Worm (Caenorhabditis elegans) whole organism, L3 larva: Measurements from ENCODE around the gene F36H9.5.

Experiments
- R02D3.7 ChIP-seq: fragments of 150-350 bp; optimal IDR thresholded peaks from 2 replicates; lab custom pipeline; 2014; ENCODE audit warnings: missing biosample characterization, missing genetic modification characterization
- ZK546.5 ChIP-seq: sonication (generic microtip); optimal IDR thresholded peaks from 2 replicates; lab custom pipeline; 2017; ENCODE audit warnings: missing biosample characterization, missing genetic modification characterization
- aly-2 ChIP-seq: fragments of 150-350 bp; optimal IDR thresholded peaks from 2 replicates; lab custom pipeline; 2014; ENCODE audit warnings: missing biosample characterization, missing genetic modification characterization
- ceh-16 ChIP-seq: sonication (generic microtip); optimal IDR thresholded peaks from 2 replicates; lab custom pipeline; 2017; ENCODE audit warnings: missing biosample characterization, missing genetic modification characterization
- ceh-28 ChIP-seq: fragments of 150-350 bp; optimal IDR thresholded peaks from 2 replicates; lab custom pipeline; 2014; ENCODE audit warnings: missing biosample characterization, missing genetic modification reagents, missing genetic modification characterization
- ceh-82 ChIP-seq: fragments of 150-350 bp; optimal IDR thresholded peaks from 2 replicates; lab custom pipeline; 2014; ENCODE audit warnings: missing biosample characterization, missing genetic modification characterization
- ceh-9 ChIP-seq: sonication (generic microtip); optimal IDR thresholded peaks from 2 replicates; lab custom pipeline; 2018; ENCODE audit warnings: missing biosample characterization, missing genetic modification characterization
- daf-12 ChIP-seq: fragments of 150-350 bp; optimal IDR thresholded peaks from 2 replicates; lab custom pipeline; 2014; ENCODE audit warnings: missing biosample characterization, missing genetic modification reagents, missing genetic modification characterization
- egl-27 ChIP-seq: sonication (generic microtip); optimal IDR thresholded peaks from 4 replicates; lab custom pipeline; 2017; ENCODE audit warnings: missing biosample characterization, missing genetic modification reagents, missing genetic modification characterization
- egl-5 ChIP-seq: fragments of 150-350 bp; optimal IDR thresholded peaks from 2 replicates; lab custom pipeline; 2017; ENCODE audit warnings: missing biosample characterization, missing genetic modification reagents, missing genetic modification characterization, inconsistent platforms
- elt-2 ChIP-seq: sonication (generic microtip); optimal IDR thresholded peaks from 2 replicates; lab custom pipeline; 2016; ENCODE audit warnings: missing genetic modification reagents, mild to moderate bottlenecking, missing genetic modification characterization, missing compliant biosample characterization
- elt-3 ChIP-seq, 3 experiments: fragments of 150-350 bp in 1 of 3; sonication (generic microtip) in 2 of 3; optimal IDR thresholded peaks; 2 replicates in 2 of 3; 4 replicates in 1 of 3; lab custom pipeline; 2014 to 2017; ENCODE audit warnings: missing biosample characterization in 3 of 3, missing genetic modification characterization in 3 of 3
- fkh-10 ChIP-seq: sonication (generic microtip); optimal IDR thresholded peaks from 2 replicates; lab custom pipeline; 2017; ENCODE audit warnings: missing biosample characterization, missing genetic modification reagents, missing genetic modification characterization
- fkh-2 ChIP-seq: fragments of 150-350 bp; optimal IDR thresholded peaks from 2 replicates; lab custom pipeline; 2014; ENCODE audit warnings: missing biosample characterization, missing genetic modification reagents, missing genetic modification characterization
- fos-1 ChIP-seq: fragments of 150-350 bp; optimal IDR thresholded peaks from 2 replicates; lab custom pipeline; 2014; ENCODE audit warnings: missing biosample characterization, missing genetic modification characterization
- hmg-11 ChIP-seq: sonication (generic microtip); optimal IDR thresholded peaks from 2 replicates; lab custom pipeline; 2016; ENCODE audit warnings: missing genetic modification characterization, missing compliant biosample characterization
- lin-15B ChIP-seq: fragments of 150-350 bp; optimal IDR thresholded peaks from 2 replicates; lab custom pipeline; 2014; ENCODE audit warnings: missing biosample characterization, missing genetic modification characterization
- lin-39 ChIP-seq: fragments of 150-350 bp; optimal IDR thresholded peaks from 2 replicates; lab custom pipeline; 2018; ENCODE audit warnings: missing biosample characterization, missing genetic modification reagents, missing genetic modification characterization
- lsy-12 ChIP-seq: sonication (generic microtip); optimal IDR thresholded peaks from 2 replicates; lab custom pipeline; 2016; ENCODE audit warnings: mild to moderate bottlenecking, missing genetic modification characterization, missing compliant biosample characterization
- mdl-1 ChIP-seq: fragments of 150-350 bp; optimal IDR thresholded peaks from 2 replicates; lab custom pipeline; 2014; ENCODE audit warnings: missing biosample characterization, missing genetic modification characterization
- nfya-1 ChIP-seq: sonication (generic microtip); optimal IDR thresholded peaks from 2 replicates; lab custom pipeline; 2017; ENCODE audit warnings: missing genetic modification characterization, mild to moderate bottlenecking, missing compliant biosample characterization, antibody characterized with exemption, moderate library complexity; ENCODE audit not compliant: insufficient read depth
- nhr-11 ChIP-seq: fragments of 150-350 bp; optimal IDR thresholded peaks from 2 replicates; lab custom pipeline; 2014; ENCODE audit warnings: missing biosample characterization, missing genetic modification characterization
- nhr-25 ChIP-seq: sonication (generic microtip); optimal IDR thresholded peaks from 2 replicates; lab custom pipeline; 2017; ENCODE audit warnings: missing biosample characterization, missing genetic modification characterization
- nhr-28 ChIP-seq: fragments of 150-350 bp; optimal IDR thresholded peaks from 2 replicates; lab custom pipeline; 2014; ENCODE audit warnings: missing biosample characterization, missing genetic modification characterization
- nhr-43 ChIP-seq: sonication (generic microtip); optimal IDR thresholded peaks from 2 replicates; lab custom pipeline; 2016; ENCODE audit warnings: mild to moderate bottlenecking, missing genetic modification characterization, missing compliant biosample characterization; ENCODE audit not compliant: poor library complexity, severe bottlenecking
- nhr-76 ChIP-seq: fragments of 150-350 bp; sonication (generic microtip); optimal IDR thresholded peaks from 5 replicates; lab custom pipeline; 2014; ENCODE audit warnings: missing biosample characterization, missing genetic modification characterization
- nhr-77 ChIP-seq: fragments of 150-350 bp; optimal IDR thresholded peaks from 2 replicates; lab custom pipeline; 2014; ENCODE audit warnings: missing biosample characterization, missing genetic modification characterization
- pha-4 ChIP-seq: fragments of 150-350 bp; optimal IDR thresholded peaks from 2 replicates; lab custom pipeline; 2014; ENCODE audit warnings: missing biosample characterization, missing genetic modification reagents, missing genetic modification characterization
- pqm-1 ChIP-seq: fragments of 150-350 bp; optimal IDR thresholded peaks from 2 replicates; lab custom pipeline; 2017; ENCODE audit warnings: missing biosample characterization, missing genetic modification characterization, inconsistent platforms
- sea-2 ChIP-seq: fragments of 150-350 bp; sonication (generic microtip); optimal IDR thresholded peaks from 4 replicates; lab custom pipeline; 2014; ENCODE audit warnings: missing biosample characterization, missing genetic modification reagents, missing genetic modification characterization
- skn-1 ChIP-seq: fragments of 150-350 bp; optimal IDR thresholded peaks from 2 replicates; lab custom pipeline; 2014; ENCODE audit warnings: missing biosample characterization, missing genetic modification characterization
- snpc-4 ChIP-seq: fragments of 150-350 bp; optimal IDR thresholded peaks from 2 replicates; lab custom pipeline; 2014; ENCODE audit warnings: missing biosample characterization, missing genetic modification characterization
- unc-39 ChIP-seq: sonication (generic microtip); optimal IDR thresholded peaks from 4 replicates; lab custom pipeline; 2017; ENCODE audit warnings: missing biosample characterization, missing genetic modification characterization
- zag-1 ChIP-seq: fragments of 150-350 bp; optimal IDR thresholded peaks from 2 replicates; lab custom pipeline; 2014; ENCODE audit warnings: missing biosample characterization, missing genetic modification characterization
- ztf-11 ChIP-seq: fragments of 150-350 bp; optimal IDR thresholded peaks from 2 replicates; lab custom pipeline; 2014; ENCODE audit warnings: missing biosample characterization, missing genetic modification characterization

Gene F36H9.5

ce11 chrV:1743205-1743870 is 38.5 kb downstream of the F36H9.5 start, which contains the start of gene nhr-256:
Gene nhr-256, plus strand, starts transcription at chrV:1743771.
- TF ChIP-seq lin-39 (tag; lab: Kevin White, UChicago) (peak; percentile 20), ztf-11 (tag; lab: Kevin White, UChicago) (no peak), elt-2 (tag; lab: Kevin White, UChicago) (peak; percentile 93), sea-2 (GFP tag; lab: Kevin White, UChicago) (no peak), nhr-76 (tag; lab: Kevin White, UChicago) (no peak), pqm-1 (tag; lab: Kevin White, UChicago) (peak; percentile 95), snpc-4 (tag; lab: Kevin White, UChicago) (no peak), ceh-82 (no peak), fos-1 (no peak), ceh-28 (tag; lab: Kevin White, UChicago) (peak; percentile 81), nhr-25 (tag; lab: Kevin White, UChicago) (peak; percentile 72), hmg-11 (tag; lab: Kevin White, UChicago) (peak; percentile 47), lin-15B (tag; lab: Kevin White, UChicago) (peak; percentile 27), mdl-1 (tag; lab: Kevin White, UChicago) (no peak), nhr-43 (tag; lab: Kevin White, UChicago) (peak; percentile 35), zag-1 (tag; lab: Kevin White, UChicago) (no peak), skn-1 (no peak), nfya-1 (tag; lab: Kevin White, UChicago) (peak; percentile 79), R02D3.7 (tag; lab: Kevin White, UChicago) (peak; percentile 23), ZK546.5 (no peak), egl-5 (tag; lab: Kevin White, UChicago) (peak; percentile 70), pha-4 (tag; lab: Kevin White, UChicago) (peak; percentile 87)
- TF ChIP-seq, all 47 proteins: peak for 12

DNA sequence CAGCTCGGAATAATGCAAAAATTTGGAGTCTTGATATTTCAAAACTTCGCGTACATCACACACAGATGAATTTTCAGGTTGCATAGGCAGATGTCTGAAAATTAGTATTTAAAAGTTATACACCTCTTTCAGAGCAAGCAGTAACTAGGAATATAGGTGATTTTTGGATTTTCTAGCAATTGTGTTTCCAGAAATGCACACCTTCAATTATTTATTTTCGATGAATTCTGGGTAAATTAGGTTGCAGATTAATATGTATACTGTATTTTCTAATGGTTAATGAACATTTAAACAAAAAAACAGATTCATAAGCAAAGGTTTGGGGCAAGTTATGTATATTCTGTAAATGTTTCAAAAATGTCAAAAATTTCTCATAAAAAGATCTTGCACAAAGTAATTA is 40.7 kb downstream of the F36H9.5 start, which contains the start of gene srab-25:
srab-25 (minus strand) TSS at position 101 of the 400 bp plus-strand sequence.
- TF ChIP-seq lin-39 (tag; lab: Kevin White, UChicago) = no peak
- TF ChIP-seq ztf-11 (tag; lab: Kevin White, UChicago) = no peak
- no peak for TF ChIP-seq egl-27 (tag; lab: Kevin White, UChicago)
- TF ChIP-seq nhr-76 (tag; lab: Kevin White, UChicago) = no peak
- no peak for TF ChIP-seq ceh-16 (tag; lab: Kevin White, UChicago)
- TF ChIP-seq lin-15B (tag; lab: Kevin White, UChicago) = no peak
- no peak for TF ChIP-seq nhr-77 (tag; lab: Kevin White, UChicago)
- no peak for TF ChIP-seq nhr-28 (tag; lab: Kevin White, UChicago)
- no peak for TF ChIP-seq zag-1 (tag; lab: Kevin White, UChicago)
- no peak for TF ChIP-seq elt-3 (tag; optimal IDR thresholded peaks at IDR 0.05; lab: Kevin White, UChicago)

DNA sequence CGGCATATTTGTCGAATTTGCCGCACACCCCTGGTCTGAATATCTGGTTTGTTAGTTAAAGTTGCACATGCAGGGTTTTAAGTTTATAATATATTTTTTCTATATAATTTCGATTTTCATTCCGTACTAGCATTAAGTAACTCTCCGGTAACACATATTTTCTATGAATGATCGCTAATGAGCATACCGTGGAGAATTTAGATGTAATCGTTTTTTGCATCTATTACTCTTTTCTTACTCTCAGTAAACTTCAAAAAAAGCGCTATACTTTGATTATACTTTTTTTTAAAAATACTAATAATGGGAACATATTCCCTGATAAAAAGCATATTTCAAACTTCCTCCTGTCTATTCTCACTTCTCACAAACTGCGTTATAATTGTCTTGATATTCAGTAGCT is 47.3 kb downstream of the F36H9.5 start, which contains the start of gene str-160:
str-160 (plus strand) TSS at position 301 of the 400 bp plus-strand sequence.
- no peak for TF ChIP-seq sea-2 (GFP tag; lab: Kevin White, UChicago)
- TF ChIP-seq nhr-76 (tag; lab: Kevin White, UChicago) = no peak
- TF ChIP-seq daf-12 = no peak
- TF ChIP-seq nhr-11 (tag; lab: Kevin White, UChicago) = no peak
- TF ChIP-seq fkh-10 = no peak
- no peak for TF ChIP-seq hmg-11 (tag; lab: Kevin White, UChicago)
- TF ChIP-seq ceh-9 = no peak
- no peak for TF ChIP-seq lsy-12 (tag; lab: Kevin White, UChicago)
- no peak for TF ChIP-seq zag-1 (tag; lab: Kevin White, UChicago)
- TF ChIP-seq fkh-2 (tag; lab: Kevin White, UChicago) = no peak

- TF ChIP-seq aly-2 = no peak
- TF ChIP-seq fkh-10 = no peak
- TF ChIP-seq unc-39 (tag; lab: Kevin White, UChicago) = no peak
- no peak for TF ChIP-seq ceh-9
These were observed 49.9 kb downstream of the F36H9.5 start, which contains the start of gene gst-21 for ce11 chrV:1731918-1732317. Gene gst-21, minus strand, starts transcription at chrV:1732018.
